Worm (Caenorhabditis elegans): ENCODE measurements around the gene cyp-35D1.

The cyp-35D1 gene

DNA sequence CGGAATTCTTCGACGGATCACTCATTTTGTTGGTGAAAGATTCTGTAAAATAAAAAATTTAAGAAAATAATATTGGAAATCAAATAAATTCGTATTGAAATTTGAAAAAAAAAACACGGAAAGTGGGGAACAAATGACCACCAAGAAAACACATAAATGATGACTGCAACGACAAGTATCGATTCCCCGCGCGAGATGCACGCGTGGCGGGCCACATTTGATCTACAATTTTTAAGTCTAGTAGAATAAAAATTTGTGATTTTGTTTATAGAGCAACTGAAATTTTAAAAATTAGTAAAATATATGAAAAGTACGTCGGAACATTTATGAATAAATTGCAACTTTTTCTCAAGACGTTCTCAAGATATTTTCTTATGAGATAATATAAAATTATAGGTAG is 14.0 kb upstream of the cyp-35D1 start, which contains the start of gene F14H3.4:
F14H3.4 (minus strand) TSS at position 42 of the 400 bp plus-strand sequence.
- TF ChIP-seq ztf-11 (tag; optimal IDR thresholded peaks at IDR 0.05) = no peak

DNA sequence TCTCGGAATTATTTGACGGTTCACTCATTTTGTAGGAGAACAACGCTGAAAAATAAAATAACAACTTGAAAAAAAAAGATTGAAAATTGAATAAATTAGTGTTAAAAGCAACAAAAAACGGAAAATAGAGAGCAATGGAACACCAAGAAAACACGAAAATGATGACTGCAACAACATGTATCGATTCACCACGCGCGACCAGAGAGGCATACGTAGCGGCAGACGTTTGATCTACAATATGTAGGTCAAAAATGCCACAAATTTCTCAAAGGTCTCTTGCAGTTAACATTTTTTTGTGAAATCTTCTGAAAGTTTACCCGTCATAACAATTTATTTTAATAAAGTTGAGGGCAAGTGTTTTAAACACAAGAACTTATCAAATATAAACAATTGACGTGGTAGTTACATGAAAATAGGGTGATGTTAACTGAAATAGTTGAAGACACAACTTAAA is 12.0 kb upstream of the cyp-35D1 start, which contains the start of gene F14H3.5:
F14H3.5 (minus strand) TSS at position 51 of the 454 bp plus-strand sequence.
- TF ChIP-seq C34F6.9 (tag; optimal IDR thresholded peaks at IDR 0.05) = no peak
- no peak for TF ChIP-seq lin-11 (tag; optimal IDR thresholded peaks at IDR 0.05)
- no peak for TF ChIP-seq zag-1 (tag; optimal IDR thresholded peaks at IDR 0.05)
- TF ChIP-seq ztf-4 (tag; optimal IDR thresholded peaks at IDR 0.05) = no peak
- no peak for TF ChIP-seq nhr-237 (tag; optimal IDR thresholded peaks at IDR 0.05)
- TF ChIP-seq sma-9 (GFP tag; optimal IDR thresholded peaks at IDR 0.05) = no peak
- TF ChIP-seq sma-9 (tag; optimal IDR thresholded peaks at IDR 0.05) = no peak
- TF ChIP-seq elt-3 (tag; optimal IDR thresholded peaks at IDR 0.05) = no peak
- TF ChIP-seq peb-1 (tag; optimal IDR thresholded peaks at IDR 0.05) = no peak
- no peak for TF ChIP-seq crh-2 (tag; optimal IDR thresholded peaks at IDR 0.05)
- no peak for TF ChIP-seq sma-3 (GFP tag; optimal IDR thresholded peaks at IDR 0.05)
- TF ChIP-seq ztf-1 (GFP tag; conservative IDR thresholded peaks at IDR 0.05) = no peak
- no peak for TF ChIP-seq lin-39 (tag; optimal IDR thresholded peaks at IDR 0.05)
- TF ChIP-seq nhr-12 (tag; optimal IDR thresholded peaks at IDR 0.05) = no peak
- TF ChIP-seq ceh-82 (tag; optimal IDR thresholded peaks at IDR 0.05) = no peak
- no peak for TF ChIP-seq sem-4 (tag; optimal IDR thresholded peaks at IDR 0.05)
- no peak for TF ChIP-seq unc-62 (GFP tag; optimal IDR thresholded peaks at IDR 0.05)
- no peak for TF ChIP-seq mab-5 (tag; optimal IDR thresholded peaks at IDR 0.05)
- TF ChIP-seq lsy-2 (tag; optimal IDR thresholded peaks at IDR 0.05) = no peak

DNA sequence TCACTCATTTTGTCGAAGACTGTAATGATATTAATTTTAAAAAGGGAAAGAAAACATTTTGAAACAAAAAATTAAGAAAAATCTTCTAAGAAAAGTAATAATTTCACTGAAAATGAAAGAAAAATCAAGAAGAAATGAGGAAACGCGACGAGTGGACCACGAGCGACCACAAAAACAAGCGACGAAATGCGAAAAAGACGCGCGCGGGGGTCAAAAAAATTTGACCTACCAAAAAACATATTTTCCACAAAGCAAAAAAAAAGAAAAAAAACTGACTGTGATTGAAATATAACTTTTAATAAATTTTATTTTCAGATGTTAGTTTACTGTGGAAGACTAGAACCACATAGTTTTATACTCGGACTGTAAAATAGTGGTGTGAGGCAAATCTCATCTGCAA is 10.2 kb upstream of the cyp-35D1 start, which contains the start of gene F14H3.6:
F14H3.6 (minus strand) TSS at position 22 of the 400 bp plus-strand sequence.
- no peak for TF ChIP-seq snpc-4 (tag; optimal IDR thresholded peaks at IDR 0.05)
- TF ChIP-seq elt-3 (tag; optimal IDR thresholded peaks at IDR 0.05) = no peak
- no peak for TF ChIP-seq lsy-2 (tag; optimal IDR thresholded peaks at IDR 0.05)
- no peak for TF ChIP-seq dmd-4 (tag; optimal IDR thresholded peaks at IDR 0.05)
- no peak for TF ChIP-seq ztf-11 (tag; optimal IDR thresholded peaks at IDR 0.05)
- no peak for TF ChIP-seq C34F6.9 (tag; optimal IDR thresholded peaks at IDR 0.05)
- TF ChIP-seq crh-2 (tag; optimal IDR thresholded peaks at IDR 0.05) = no peak
- TF ChIP-seq unc-55 (GFP tag; optimal IDR thresholded peaks at IDR 0.05) = no peak
- no peak for TF ChIP-seq elt-1 (tag; optimal IDR thresholded peaks at IDR 0.05)
- no peak for TF ChIP-seq lin-11 (tag; optimal IDR thresholded peaks at IDR 0.05)
- no peak for TF ChIP-seq mab-5 (tag; optimal IDR thresholded peaks at IDR 0.05)
- no peak for TF ChIP-seq unc-39 (tag; optimal IDR thresholded peaks at IDR 0.05)
- TF ChIP-seq aly-2 (tag; optimal IDR thresholded peaks at IDR 0.05) = no peak
- no peak for TF ChIP-seq ztf-1 (GFP tag; conservative IDR thresholded peaks at IDR 0.05)

DNA sequence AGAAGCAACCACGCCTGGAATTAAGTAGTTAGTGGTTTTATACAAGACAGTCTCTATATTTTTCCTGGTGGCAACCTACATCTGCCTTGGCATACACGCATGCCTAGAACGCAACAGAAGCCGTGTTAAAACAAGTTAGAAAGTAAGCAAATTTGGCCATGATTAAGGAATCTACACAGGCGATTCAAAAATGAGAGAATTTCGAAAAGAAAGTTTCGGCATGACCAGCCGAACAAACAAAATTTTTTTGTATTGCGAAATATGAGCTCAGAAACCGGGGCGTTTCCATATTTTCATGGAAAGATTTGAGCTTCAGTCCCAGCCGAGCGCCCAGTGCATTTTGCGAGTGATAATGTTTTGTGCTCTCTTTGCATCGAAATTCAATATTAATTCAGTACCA is 8.9 kb upstream of the cyp-35D1 start, which contains the start of gene F14H3.15:
F14H3.15 (minus strand) TSS at position 101 of the 400 bp plus-strand sequence.
- TF ChIP-seq nhr-23 (tag; optimal IDR thresholded peaks at IDR 0.05) (no peak), zag-1 (tag; optimal IDR thresholded peaks at IDR 0.05) (no peak), nhr-77 (tag; optimal IDR thresholded peaks at IDR 0.05) (no peak), lsy-2 (tag; optimal IDR thresholded peaks at IDR 0.05) (no peak), peb-1 (tag; optimal IDR thresholded peaks at IDR 0.05) (no peak), egl-27 (tag; optimal IDR thresholded peaks at IDR 0.05) (no peak), blmp-1 (tag; optimal IDR thresholded peaks at IDR 0.05; ENCODE audit: insufficient read depth) (no peak), elt-1 (tag; optimal IDR thresholded peaks at IDR 0.05) (no peak)

ce11 chrV:16061993-16062392 is 7.0 kb upstream of the cyp-35D1 start, which contains the start of gene fbxa-100:
Gene fbxa-100 (minus strand): TSS chrV:16062093.
- no peak for TF ChIP-seq zag-1 (tag; optimal IDR thresholded peaks at IDR 0.05)
- no peak for TF ChIP-seq nhr-77 (tag; optimal IDR thresholded peaks at IDR 0.05)
- no peak for TF ChIP-seq ceh-82 (tag; optimal IDR thresholded peaks at IDR 0.05)
- no peak for TF ChIP-seq unc-39 (tag; optimal IDR thresholded peaks at IDR 0.05)

ce11 chrV:16062788-16063187 is 6.2 kb upstream of the cyp-35D1 start, which contains the start of gene F14H3.14:
Gene F14H3.14 (minus strand): TSS chrV:16062888.
- TF ChIP-seq unc-62 (GFP tag; optimal IDR thresholded peaks at IDR 0.05) (no peak), Y55F3AM.14 (GFP tag; optimal IDR thresholded peaks at IDR 0.05) (no peak), lin-11 (tag; optimal IDR thresholded peaks at IDR 0.05) (no peak), nhr-77 (tag; optimal IDR thresholded peaks at IDR 0.05) (no peak), peb-1 (tag; optimal IDR thresholded peaks at IDR 0.05) (no peak), nhr-6 (tag; optimal IDR thresholded peaks at IDR 0.05) (no peak), mab-5 (tag; optimal IDR thresholded peaks at IDR 0.05) (no peak), ztf-4 (tag; optimal IDR thresholded peaks at IDR 0.05) (no peak), F13H6.1 (tag; optimal IDR thresholded peaks at IDR 0.05) (no peak), skn-1 (tag; optimal IDR thresholded peaks at IDR 0.05) (no peak), zag-1 (tag; optimal IDR thresholded peaks at IDR 0.05) (no peak), lin-39 (tag; optimal IDR thresholded peaks at IDR 0.05) (no peak), nhr-25 (tag; optimal IDR thresholded peaks at IDR 0.05) (no peak), nhr-10 (tag; optimal IDR thresholded peaks at IDR 0.05) (no peak), crh-2 (tag; optimal IDR thresholded peaks at IDR 0.05) (no peak), ztf-11 (tag; optimal IDR thresholded peaks at IDR 0.05) (no peak), nhr-12 (tag; optimal IDR thresholded peaks at IDR 0.05) (no peak)
